Worm (Caenorhabditis elegans) whole organism, young adult: Measurements from ENCODE around the gene F54D5.5.

Experiments used
- B0019.2 ChIP-seq: fragments of 200-800 bp; sonication (Bioruptor generic); conservative IDR thresholded peaks from 2 replicates; pipeline ENCODE4 v1.3.6; 2022; ENCODE audit warnings: missing genetic modification reagents, missing genetic modification characterization, missing compliant biosample characterization
- F49E8.2 ChIP-seq: sonication (generic microtip); optimal IDR thresholded peaks from 3 replicates; lab custom pipeline; 2017; ENCODE audit warnings: missing genetic modification characterization, mild to moderate bottlenecking, missing compliant biosample characterization, antibody characterized with exemption, moderate library complexity; ENCODE audit not compliant: insufficient read depth
- F57C9.4 ChIP-seq: sonication (generic microtip); optimal IDR thresholded peaks from 2 replicates; lab custom pipeline; 2017; ENCODE audit warnings: mild to moderate bottlenecking, missing genetic modification characterization, missing compliant biosample characterization
- ama-1 ChIP-seq, 3 experiments: fragments of 150-350 bp in 1 of 3; sonication (generic microtip) in 2 of 3; optimal IDR thresholded peaks; 2 replicates each; lab custom pipeline; 2014 to 2018; ENCODE audit warnings: missing biosample characterization in 2 of 3, missing genetic modification characterization in 2 of 3, missing genetic modification reagents in 2 of 3
- aptf-3 ChIP-seq: fragments of 200-800 bp; sonication (Bioruptor generic); IDR thresholded peaks from 2 replicates; pipeline ENCODE4 v1.3.6; 2022; ENCODE audit warnings: missing genetic modification characterization, missing compliant biosample characterization
- nhr-27 ChIP-seq: fragments of 200-800 bp; sonication (Bioruptor generic); optimal IDR thresholded peaks from 2 replicates; lab custom pipeline; 2018; ENCODE audit warnings: mild to moderate bottlenecking, missing genetic modification characterization, moderate library complexity, missing compliant biosample characterization
- pbrm-1 ChIP-seq: fragments of 200-800 bp; sonication (Bioruptor generic); IDR thresholded peaks from 2 replicates; pipeline ENCODE4 v1.3.6; 2022; ENCODE audit warnings: missing genetic modification reagents, missing genetic modification characterization, missing compliant biosample characterization
- rec-8 ChIP-seq, 2 experiments: sonication (generic microtip); optimal IDR thresholded peaks; 2 replicates each; lab custom pipeline; 2016; ENCODE audit warnings: mild to moderate bottlenecking in 2 of 2, missing genetic modification characterization in 2 of 2, missing genetic modification reagents in 2 of 2, missing genotype in 2 of 2, missing biosample characterization in 1 of 2, missing compliant biosample characterization in 1 of 2, moderate library complexity in 1 of 2
- sea-2 ChIP-seq: fragments of 200-800 bp; sonication (Bioruptor generic); IDR thresholded peaks from 2 replicates; pipeline ENCODE4 v1.3.6; 2022; ENCODE audit warnings: missing genetic modification characterization, missing compliant biosample characterization
- snpc-4 ChIP-seq, 5 experiments: fragments of 150-350 bp in 1 of 5; sonication (generic microtip) in 4 of 5; optimal IDR thresholded peaks; 2 replicates each; lab custom pipeline; 2014 to 2018; ENCODE audit warnings: missing genetic modification characterization in 5 of 5, missing biosample characterization in 3 of 5, antibody characterized with exemption in 2 of 5, mild to moderate bottlenecking in 2 of 5, missing compliant biosample characterization in 2 of 5, missing genotype in 2 of 5, moderate library complexity in 2 of 5, missing genetic modification reagents in 1 of 5
- sptf-2 ChIP-seq: fragments of 200-800 bp; sonication (Bioruptor generic); optimal IDR thresholded peaks from 2 replicates; lab custom pipeline; 2018; ENCODE audit warnings: mild to moderate bottlenecking, missing genetic modification characterization, missing compliant biosample characterization
- xnd-1 ChIP-seq: sonication (generic microtip); optimal IDR thresholded peaks from 2 replicates; lab custom pipeline; 2016; ENCODE audit warnings: missing genotype, missing genetic modification reagents, missing genetic modification characterization, missing compliant biosample characterization
- ztf-28 ChIP-seq: fragments of 200-800 bp; sonication (Bioruptor generic); IDR thresholded peaks from 2 replicates; pipeline ENCODE4 v1.3.6; 2022; ENCODE audit warnings: missing genetic modification reagents, missing genetic modification characterization, missing compliant biosample characterization

DNA sequence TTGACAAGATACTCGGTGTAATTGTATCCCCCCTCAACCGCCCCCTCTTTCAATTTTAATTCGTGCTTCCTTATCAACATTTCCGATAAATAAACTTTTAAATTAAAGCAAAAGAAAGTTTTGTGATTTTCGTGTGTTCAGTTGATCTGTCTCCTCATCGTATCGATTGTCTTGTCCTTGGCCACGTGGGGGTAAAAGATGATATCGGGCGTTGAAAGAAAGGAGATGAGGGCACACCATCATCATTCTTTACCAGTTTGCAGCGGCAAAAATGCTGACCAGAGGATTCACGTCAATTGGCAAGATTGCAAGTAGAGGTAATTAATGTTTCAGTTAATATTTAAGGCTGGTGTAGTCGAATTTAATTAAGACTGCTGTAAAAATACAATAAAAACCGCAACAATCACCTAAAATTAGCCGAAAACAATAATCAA is 19.5 kb downstream of the F54D5.5 start, which contains the start of gene F54D5.7:
- no peak for TF ChIP-seq sptf-2 (GFP tag; lab: Kevin White, UChicago)
- no peak for TF ChIP-seq aptf-3 (GFP tag; lab: Robert Waterston, UW)
- TF ChIP-seq F57C9.4 (tag; lab: Kevin White, UChicago), result no peak
- no peak for TF ChIP-seq B0019.2 (GFP tag; lab: Robert Waterston, UW)
- no peak for TF ChIP-seq sea-2 (GFP tag; lab: Robert Waterston, UW)
- no peak for TF ChIP-seq ztf-28 (GFP tag; lab: Robert Waterston, UW)
- no peak for TF ChIP-seq snpc-4 (GFP tag; optimal IDR thresholded peaks at IDR 0.05; lab: Kevin White, UChicago)
- TF ChIP-seq snpc-4 (tag; optimal IDR thresholded peaks at IDR 0.05; lab: Kevin White, UChicago), result peak in 3 of 4 experiments; percentile 25 to 64 (median 51)
- peak; percentile 98 for TF ChIP-seq ama-1 (optimal IDR thresholded peaks at IDR 0.05; lab: Kevin White, UChicago)
- TF ChIP-seq ama-1 (GFP tag; optimal IDR thresholded peaks at IDR 0.05; lab: Kevin White, UChicago), result no peak
- TF ChIP-seq xnd-1 (tag; lab: Kevin White, UChicago), result no peak
- no peak for TF ChIP-seq rec-8 (tag; optimal IDR thresholded peaks at IDR 0.05; lab: Kevin White, UChicago)
- peak; percentile 52 for TF ChIP-seq F49E8.2 (tag; lab: Kevin White, UChicago)
- peak; percentile 65; the same call in 1 of the 2 replicates for TF ChIP-seq pbrm-1 (GFP tag; lab: Robert Waterston, UW)
- no peak for TF ChIP-seq nhr-27
